Fruit fly (Drosophila melanogaster): ENCODE data around the gene RhoGAP68F.

RhoGAP68F gene

DNA sequence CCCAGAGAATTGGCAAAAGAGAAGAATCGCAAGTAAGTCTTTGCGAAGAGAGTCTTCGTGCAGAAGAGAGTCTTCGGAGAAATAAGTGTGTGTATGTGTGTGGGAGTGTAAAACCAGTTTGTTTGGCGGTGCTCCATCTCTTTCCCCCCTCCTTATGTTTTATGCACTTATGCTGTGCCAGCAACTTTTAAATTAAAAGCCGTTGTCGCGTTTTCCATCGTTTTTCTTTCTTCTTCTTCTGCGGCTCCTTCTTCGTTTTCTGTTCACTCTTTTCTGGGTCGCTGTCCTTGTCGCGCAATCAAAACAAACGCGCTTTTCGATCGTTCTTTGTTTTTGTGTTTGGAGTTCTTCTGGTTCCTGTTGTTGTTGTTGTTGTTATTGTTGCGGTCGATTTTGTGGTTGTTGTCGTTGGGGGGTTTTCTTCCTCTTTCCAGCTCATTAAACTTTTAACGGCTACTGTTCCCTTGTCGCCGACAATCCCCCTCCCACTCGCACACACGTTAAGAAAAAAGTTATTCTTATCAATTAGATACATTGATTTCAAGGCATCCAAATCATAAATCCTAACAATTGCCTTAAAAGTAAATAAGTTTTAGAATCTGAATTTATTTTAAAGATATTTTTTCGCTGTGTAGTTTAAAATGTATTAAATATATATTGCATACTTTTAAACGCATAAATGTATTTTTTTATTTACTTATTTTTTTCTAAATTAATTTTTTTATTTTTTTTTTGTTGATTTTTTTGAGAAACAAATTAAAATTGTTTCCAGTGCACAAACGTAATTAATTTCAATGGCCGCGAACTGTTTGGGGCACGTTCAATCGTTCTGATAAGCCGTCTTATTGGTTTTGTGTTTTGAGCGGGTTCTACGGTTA, 27.3 kb upstream of the RhoGAP68F start (continued):
- TF ChIP-seq CG9932 (GFP tag; IDR thresholded peaks at IDR 0.05) (no peak; the same call in 1 of the 2 replicates), Fer3 (tag; optimal IDR thresholded peaks at IDR 0.05) (peak; percentile 79), Opbp (GFP tag; IDR thresholded peaks at IDR 0.05; ENCODE audit: partially characterized antibody) (no peak), CG10462 (GFP tag; optimal IDR thresholded peaks at IDR 0.05) (peak; percentile 29), ken (GFP tag; IDR thresholded peaks at IDR 0.05) (peak; percentile 62; the same call in 1 of the 3 replicates), MTF-1 (GFP tag; optimal IDR thresholded peaks at IDR 0.05; ENCODE audit: borderline replicate concordance) (peak; percentile 27), CG2116 (GFP tag; optimal IDR thresholded peaks at IDR 0.05) (peak; percentile 30), CG31441 (GFP tag; IDR thresholded peaks at IDR 0.05) (peak; percentile 96), trh (GFP tag; optimal IDR thresholded peaks at IDR 0.05) (peak; percentile 50), pros (GFP tag; optimal IDR thresholded peaks at IDR 0.05) (no peak), slbo (GFP tag; IDR thresholded peaks at IDR 0.05) (peak; percentile 74), mirr (GFP tag; optimal IDR thresholded peaks at IDR 0.05) (no peak), CG17912 (GFP tag; optimal IDR thresholded peaks at IDR 0.05) (no peak), so (GFP tag; IDR thresholded peaks at IDR 0.05) (peak; percentile 62; the same call in 1 of the 3 replicates), CG4328 (GFP tag; optimal IDR thresholded peaks at IDR 0.05) (peak; percentile 57), CG3065 (GFP tag; optimal IDR thresholded peaks at IDR 0.05) (peak; percentile 54), stwl (tag; optimal IDR thresholded peaks at IDR 0.05) (peak; percentile 6), CG12769 (tag; optimal IDR thresholded peaks at IDR 0.05) (no peak), CG12071 (GFP tag; optimal IDR thresholded peaks at IDR 0.05) (no peak), CG8478 (optimal IDR thresholded peaks at IDR 0.05) (no peak), Xbp1 (GFP tag; optimal IDR thresholded peaks at IDR 0.05) (peak; percentile 76), pita (GFP tag; optimal IDR thresholded peaks at IDR 0.05) (no peak), CG15073 (GFP tag; optimal IDR thresholded peaks at IDR 0.05) (peak; percentile 27), Mad (GFP tag; optimal IDR thresholded peaks at IDR 0.05) (no peak), pnt (GFP tag; optimal IDR thresholded peaks at IDR 0.05) (no peak), CG16815 (GFP tag; optimal IDR thresholded peaks at IDR 0.05) (peak; percentile 69), CG2678 (tag; optimal IDR thresholded peaks at IDR 0.05) (peak; percentile 95), Awh (GFP tag; IDR thresholded peaks at IDR 0.05) (0 out of 2 replicates have a peak, but pooled peaks have one; percentile 38), vnd (GFP tag; IDR thresholded peaks at IDR 0.05; ENCODE audit: partially characterized antibody) (no peak), scrt (GFP tag; optimal IDR thresholded peaks at IDR 0.05) (no peak), en (GFP tag; optimal IDR thresholded peaks at IDR 0.05) (no peak), zen2 (GFP tag; IDR thresholded peaks at IDR 0.05; ENCODE audit: partially characterized antibody) (no peak), CG10147 (GFP tag; optimal IDR thresholded peaks at IDR 0.05) (peak; percentile 69), chm (GFP tag; IDR thresholded peaks at IDR 0.05) (no peak), zen (tag; optimal IDR thresholded peaks at IDR 0.05) (peak; percentile 82), dati (GFP tag; IDR thresholded peaks at IDR 0.05) (no peak), CG10959 (GFP tag; IDR thresholded peaks at IDR 0.05) (no peak), sqz (GFP tag; optimal IDR thresholded peaks at IDR 0.05) (peak; percentile 59), Rx (GFP tag; IDR thresholded peaks at IDR 0.05) (no peak), tx (GFP tag; optimal IDR thresholded peaks at IDR 0.05) (no peak), ind (GFP tag; optimal IDR thresholded peaks at IDR 0.05) (peak; percentile 67), CG8388 (GFP tag; optimal IDR thresholded peaks at IDR 0.05) (peak; percentile 85), Hey (tag; optimal IDR thresholded peaks at IDR 0.05) (no peak), ci (GFP tag; IDR thresholded peaks at IDR 0.05) (no peak), gt (GFP tag; IDR thresholded peaks at IDR 0.05) (no peak), slou (GFP tag; optimal IDR thresholded peaks at IDR 0.05) (no peak), CG1647 (GFP tag; optimal IDR thresholded peaks at IDR 0.05) (peak; percentile 5), PHDP (tag; optimal IDR thresholded peaks at IDR 0.05) (peak; percentile 93), CG13296 (GFP tag; optimal IDR thresholded peaks at IDR 0.05) (peak; percentile 71)

Measured in whole organism, embryonic.